Worm (Caenorhabditis elegans): Measurements from ENCODE around the gene F22F7.8.
A peak's percentile ranks its signal among the peaks of the same experiment; 100 is the strongest.

Gene F22F7.8

ce11 chrV:2138287-2138686, 16.5 kb upstream of the F22F7.8 start:
- TF ChIP-seq W03F9.2 (tag; optimal IDR thresholded peaks at IDR 0.05), result no peak
- peak; percentile 23 for TF ChIP-seq him-1 (tag; optimal IDR thresholded peaks at IDR 0.05)

ce11 chrV:2137010-2137409, 15.2 kb upstream of the F22F7.8 start:
- TF ChIP-seq dao-5 (tag; optimal IDR thresholded peaks at IDR 0.05), result no peak
- no peak for TF ChIP-seq W03F9.2 (tag; optimal IDR thresholded peaks at IDR 0.05)
- no peak for TF ChIP-seq him-1 (tag; optimal IDR thresholded peaks at IDR 0.05)

- TF ChIP-seq dao-5 (tag; optimal IDR thresholded peaks at IDR 0.05), result no peak
- TF ChIP-seq W03F9.2 (tag; optimal IDR thresholded peaks at IDR 0.05), result no peak
- TF ChIP-seq him-1 (tag; optimal IDR thresholded peaks at IDR 0.05), result peak; percentile 42
Observed at ce11 chrV:2135323-2135722, 13.6 kb upstream of the F22F7.8 start.

- no peak for TF ChIP-seq dao-5 (tag; optimal IDR thresholded peaks at IDR 0.05)
- TF ChIP-seq W03F9.2 (tag; optimal IDR thresholded peaks at IDR 0.05), result no peak
- no peak for TF ChIP-seq him-1 (tag; optimal IDR thresholded peaks at IDR 0.05)
Observed at ce11 chrV:2134340-2134739, 12.6 kb upstream of the F22F7.8 start.

ce11 chrV:2133512-2133911, 11.8 kb upstream of the F22F7.8 start:
- no peak for TF ChIP-seq W03F9.2 (tag; optimal IDR thresholded peaks at IDR 0.05)
- TF ChIP-seq dao-5 (tag; optimal IDR thresholded peaks at IDR 0.05), result no peak
- peak; percentile 86 for TF ChIP-seq him-1 (tag; optimal IDR thresholded peaks at IDR 0.05)

- no peak for TF ChIP-seq him-1 (tag; optimal IDR thresholded peaks at IDR 0.05)
- no peak for TF ChIP-seq W03F9.2 (tag; optimal IDR thresholded peaks at IDR 0.05)
- TF ChIP-seq dao-5 (tag; optimal IDR thresholded peaks at IDR 0.05), result no peak
Observed at ce11 chrV:2132675-2133074, 10.9 kb upstream of the F22F7.8 start.

ce11 chrV:2126996-2127585, 5.3 kb upstream of the F22F7.8 start, which contains the start of gene ldp-1:
Gene ldp-1, plus strand, starts transcription at chrV:2127535.
- TF ChIP-seq dao-5 (tag; optimal IDR thresholded peaks at IDR 0.05), result no peak
- peak; percentile 75 for TF ChIP-seq him-1 (tag; optimal IDR thresholded peaks at IDR 0.05)
- TF ChIP-seq W03F9.2 (tag; optimal IDR thresholded peaks at IDR 0.05), result peak; percentile 63

ce11 chrV:2126554-2126953, 4.8 kb upstream of the F22F7.8 start:
- TF ChIP-seq W03F9.2 (tag; optimal IDR thresholded peaks at IDR 0.05), result no peak
- no peak for TF ChIP-seq dao-5 (tag; optimal IDR thresholded peaks at IDR 0.05)
- no peak for TF ChIP-seq him-1 (tag; optimal IDR thresholded peaks at IDR 0.05)

ce11 chrV:2123164-2123563, 1.4 kb upstream of the F22F7.8 start:
- TF ChIP-seq W03F9.2 (tag; optimal IDR thresholded peaks at IDR 0.05), result no peak
- TF ChIP-seq dao-5 (tag; optimal IDR thresholded peaks at IDR 0.05), result no peak
- no peak for TF ChIP-seq him-1 (tag; optimal IDR thresholded peaks at IDR 0.05)

ce11 chrV:2122517-2122916, 757 bp upstream of the F22F7.8 start, which contains the start of gene F22F7.2:
Gene F22F7.2, plus strand, starts transcription at chrV:2122782.
- no peak for TF ChIP-seq him-1 (tag; optimal IDR thresholded peaks at IDR 0.05)
- TF ChIP-seq W03F9.2 (tag; optimal IDR thresholded peaks at IDR 0.05), result no peak
- no peak for TF ChIP-seq dao-5 (tag; optimal IDR thresholded peaks at IDR 0.05)

- TF ChIP-seq W03F9.2 (tag; optimal IDR thresholded peaks at IDR 0.05) (no peak), dao-5 (tag; optimal IDR thresholded peaks at IDR 0.05) (no peak), him-1 (tag; optimal IDR thresholded peaks at IDR 0.05) (no peak)
Observed at ce11 chrV:2119529-2119928, 2.2 kb downstream of the F22F7.8 start, which contains the start of gene F22F7.11. Gene F22F7.11, plus strand, starts transcription at chrV:2119829.

- TF ChIP-seq W03F9.2 (tag; optimal IDR thresholded peaks at IDR 0.05) (no peak), him-1 (tag; optimal IDR thresholded peaks at IDR 0.05) (no peak), dao-5 (tag; optimal IDR thresholded peaks at IDR 0.05) (no peak)
Observed at ce11 chrV:2118574-2118973, 3.2 kb downstream of the F22F7.8 start, which contains the start of gene bgnt-1.2. Gene bgnt-1.2, minus strand, starts transcription at chrV:2118674.

- TF ChIP-seq dao-5 (tag; optimal IDR thresholded peaks at IDR 0.05) (no peak), him-1 (tag; optimal IDR thresholded peaks at IDR 0.05) (no peak), W03F9.2 (tag; optimal IDR thresholded peaks at IDR 0.05) (no peak)
Observed at ce11 chrV:2110368-2110767, 11.4 kb downstream of the F22F7.8 start, which contains the start of gene F22F7.3. Gene F22F7.3, plus strand, starts transcription at chrV:2110668.

ce11 chrV:2109295-2109694, 12.5 kb downstream of the F22F7.8 start, which contains the start of gene ckb-4:
Gene ckb-4, minus strand, starts transcription at chrV:2109434.
- TF ChIP-seq dao-5 (tag; optimal IDR thresholded peaks at IDR 0.05) (no peak), him-1 (tag; optimal IDR thresholded peaks at IDR 0.05) (no peak), W03F9.2 (tag; optimal IDR thresholded peaks at IDR 0.05) (no peak)

ce11 chrV:2105976-2106375, 15.8 kb downstream of the F22F7.8 start, which contains the start of gene F22F7.4:
Gene F22F7.4, minus strand, starts transcription at chrV:2106076.
- TF ChIP-seq dao-5 (tag; optimal IDR thresholded peaks at IDR 0.05), result no peak

Data from whole organism, L4/young adult.